Fruit fly (Drosophila melanogaster): ENCODE measurements around the gene Sec61gamma.

The Sec61gamma gene

DNA sequence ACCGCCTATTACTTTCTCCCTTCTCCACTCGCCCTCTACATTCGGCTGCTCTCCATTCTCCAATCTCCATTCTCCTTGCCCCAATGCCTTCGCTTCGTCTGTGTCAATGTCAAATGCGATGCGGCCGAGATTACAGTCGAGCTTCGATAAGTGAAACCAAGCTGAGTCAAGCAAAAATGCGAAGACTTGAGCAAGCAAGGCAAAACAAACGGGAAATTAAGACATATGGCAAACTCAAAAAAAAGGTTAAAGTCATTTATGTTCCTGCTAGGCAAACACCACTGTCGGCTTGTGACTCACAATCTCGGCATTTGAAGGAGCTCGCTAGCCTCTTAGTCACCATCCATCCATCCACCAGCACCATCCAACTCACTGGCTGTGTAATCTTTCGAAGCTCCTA lies 25.3 kb downstream of the Sec61gamma start (continued):
- TF ChIP-seq twi (tag; optimal IDR thresholded peaks at IDR 0.05), result peak; percentile 92
- TF ChIP-seq nmo (GFP tag; optimal IDR thresholded peaks at IDR 0.05), result peak; percentile 97
- peak in 1 of 2 experiments; percentile 1 for TF ChIP-seq tll (GFP tag; optimal IDR thresholded peaks at IDR 0.05)
- peak; percentile 92 for TF ChIP-seq lmd (GFP tag; IDR thresholded peaks at IDR 0.05)
- peak; percentile 92 for TF ChIP-seq CG43689 (GFP tag; IDR thresholded peaks at IDR 0.05)
- TF ChIP-seq CG7928 (GFP tag; optimal IDR thresholded peaks at IDR 0.05), result peak; percentile 70
- TF ChIP-seq pho (GFP tag; optimal IDR thresholded peaks at IDR 0.05), result peak; percentile 96
- TF ChIP-seq toy (GFP tag; IDR thresholded peaks at IDR 0.05), result peak; percentile 72; the same call in 1 of the 2 replicates
- TF ChIP-seq CG15269 (tag; optimal IDR thresholded peaks at IDR 0.05), result peak; percentile 97
- peak; percentile 23 for TF ChIP-seq CG9797 (GFP tag; optimal IDR thresholded peaks at IDR 0.05)
- TF ChIP-seq Poxn (GFP tag; IDR thresholded peaks at IDR 0.05), result peak; percentile 85
- TF ChIP-seq CG1529 (GFP tag; optimal IDR thresholded peaks at IDR 0.05), result peak; percentile 95
- peak; percentile 94 for TF ChIP-seq CG10462 (GFP tag; optimal IDR thresholded peaks at IDR 0.05)
- peak; percentile 90 for TF ChIP-seq wek (GFP tag; optimal IDR thresholded peaks at IDR 0.05)
- peak; percentile 98 for TF ChIP-seq CG16863 (GFP tag; optimal IDR thresholded peaks at IDR 0.05)
- peak; percentile 90 for TF ChIP-seq slp2 (GFP tag; optimal IDR thresholded peaks at IDR 0.05)
- peak; percentile 90 for TF ChIP-seq CG14667 (GFP tag; IDR thresholded peaks at IDR 0.05)
- TF ChIP-seq CG3407 (GFP tag; optimal IDR thresholded peaks at IDR 0.05), result peak; percentile 95
- TF ChIP-seq CG8924 (tag; optimal IDR thresholded peaks at IDR 0.05), result peak; percentile 94
- TF ChIP-seq jumu (GFP tag; optimal IDR thresholded peaks at IDR 0.05), result peak; percentile 98
- TF ChIP-seq CG30431 (GFP tag; optimal IDR thresholded peaks at IDR 0.05), result peak; percentile 97
- TF ChIP-seq dmrt99B (tag; optimal IDR thresholded peaks at IDR 0.05), result peak; percentile 93
- TF ChIP-seq Pdp1 (GFP tag; optimal IDR thresholded peaks at IDR 0.05), result peak; percentile 96 to 98
- peak; percentile 96 for TF ChIP-seq Oli (tag; optimal IDR thresholded peaks at IDR 0.05)
- peak; percentile 88 for TF ChIP-seq CG10654 (GFP tag; optimal IDR thresholded peaks at IDR 0.05)
- TF ChIP-seq slou (GFP tag; optimal IDR thresholded peaks at IDR 0.05), result peak; percentile 90
- TF ChIP-seq Sox102F (GFP tag; optimal IDR thresholded peaks at IDR 0.05), result peak; percentile 95
- TF ChIP-seq CG14710 (tag; optimal IDR thresholded peaks at IDR 0.05), result peak; percentile 92
- peak; percentile 93 for TF ChIP-seq CG3065 (GFP tag; optimal IDR thresholded peaks at IDR 0.05)
- no peak for TF ChIP-seq br (optimal IDR thresholded peaks at IDR 0.05)
- TF ChIP-seq pfk (GFP tag; optimal IDR thresholded peaks at IDR 0.05), result peak; percentile 13
- TF ChIP-seq salm (tag; optimal IDR thresholded peaks at IDR 0.05), result peak; percentile 94
- TF ChIP-seq Hr39 (optimal IDR thresholded peaks at IDR 0.05), result no peak
- no peak for TF ChIP-seq Dfd (GFP tag; optimal IDR thresholded peaks at IDR 0.05)
- TF ChIP-seq CG1024 (GFP tag; IDR thresholded peaks at IDR 0.05), result peak; percentile 88
- peak; percentile 93 for TF ChIP-seq CG32532 (GFP tag; IDR thresholded peaks at IDR 0.05)
- peak; percentile 12 to 67 for TF ChIP-seq insv (GFP tag; optimal IDR thresholded peaks at IDR 0.05)
- TF ChIP-seq CG4282 (GFP tag; optimal IDR thresholded peaks at IDR 0.05), result peak; percentile 80
- peak; percentile 95 for TF ChIP-seq Rfx (GFP tag; IDR thresholded peaks at IDR 0.05)
- peak; percentile 86 for TF ChIP-seq Gsc (GFP tag; IDR thresholded peaks at IDR 0.05)
- TF ChIP-seq CG11456 (GFP tag; IDR thresholded peaks at IDR 0.05), result peak; percentile 96
- TF ChIP-seq CG3726 (GFP tag; IDR thresholded peaks at IDR 0.05), result peak; percentile 90
- TF ChIP-seq cwo (GFP tag; optimal IDR thresholded peaks at IDR 0.05), result peak; percentile 86
- peak; percentile 91 for TF ChIP-seq ttk (GFP tag; IDR thresholded peaks at IDR 0.05)
- TF ChIP-seq pros (GFP tag; optimal IDR thresholded peaks at IDR 0.05), result peak; percentile 99
- peak; percentile 89 for TF ChIP-seq Ets97D (GFP tag; optimal IDR thresholded peaks at IDR 0.05)
- peak; percentile 86 for TF ChIP-seq CG9437 (GFP tag; optimal IDR thresholded peaks at IDR 0.05)
- TF ChIP-seq CG3281 (GFP tag; optimal IDR thresholded peaks at IDR 0.05), result peak; percentile 87
- peak; percentile 86 for TF ChIP-seq mirr (GFP tag; optimal IDR thresholded peaks at IDR 0.05)
- peak; percentile 95 for TF ChIP-seq CG33213 (GFP tag; optimal IDR thresholded peaks at IDR 0.05)
- TF ChIP-seq CG14965 (GFP tag; optimal IDR thresholded peaks at IDR 0.05; ENCODE audit: borderline replicate concordance), result peak; percentile 68

Data from whole organism, embryonic.